Worm (Caenorhabditis elegans) whole organism, L3 larva: ENCODE measurements around the gene ZC239.20.
"Not testable (repeated sequence)": the region's sequence is repeated elsewhere in the genome, so short reads cannot be mapped to it uniquely, and the experiment has no call there.

ENCODE experiments used
- R02D3.7 ChIP-seq: fragments of 150-350 bp; optimal IDR thresholded peaks from 2 replicates; lab custom pipeline; 2014; ENCODE audit warnings: missing biosample characterization, missing genetic modification characterization
- ZK546.5 ChIP-seq: sonication (generic microtip); optimal IDR thresholded peaks from 2 replicates; lab custom pipeline; 2017; ENCODE audit warnings: missing biosample characterization, missing genetic modification characterization
- aly-2 ChIP-seq: fragments of 150-350 bp; optimal IDR thresholded peaks from 2 replicates; lab custom pipeline; 2014; ENCODE audit warnings: missing biosample characterization, missing genetic modification characterization
- ama-1 ChIP-seq: fragments of 150-350 bp; optimal IDR thresholded peaks from 2 replicates; lab custom pipeline; 2018
- ceh-16 ChIP-seq: sonication (generic microtip); optimal IDR thresholded peaks from 2 replicates; lab custom pipeline; 2017; ENCODE audit warnings: missing biosample characterization, missing genetic modification characterization
- ceh-28 ChIP-seq: fragments of 150-350 bp; optimal IDR thresholded peaks from 2 replicates; lab custom pipeline; 2014; ENCODE audit warnings: missing biosample characterization, missing genetic modification reagents, missing genetic modification characterization
- ceh-82 ChIP-seq: fragments of 150-350 bp; optimal IDR thresholded peaks from 2 replicates; lab custom pipeline; 2014; ENCODE audit warnings: missing biosample characterization, missing genetic modification characterization
- ceh-9 ChIP-seq: sonication (generic microtip); optimal IDR thresholded peaks from 2 replicates; lab custom pipeline; 2018; ENCODE audit warnings: missing biosample characterization, missing genetic modification characterization
- daf-12 ChIP-seq: fragments of 150-350 bp; optimal IDR thresholded peaks from 2 replicates; lab custom pipeline; 2014; ENCODE audit warnings: missing biosample characterization, missing genetic modification reagents, missing genetic modification characterization
- egl-27 ChIP-seq: sonication (generic microtip); optimal IDR thresholded peaks from 4 replicates; lab custom pipeline; 2017; ENCODE audit warnings: missing biosample characterization, missing genetic modification reagents, missing genetic modification characterization
- egl-5 ChIP-seq: fragments of 150-350 bp; optimal IDR thresholded peaks from 2 replicates; lab custom pipeline; 2017; ENCODE audit warnings: missing biosample characterization, missing genetic modification reagents, missing genetic modification characterization, inconsistent platforms
- elt-1 ChIP-seq: fragments of 150-350 bp; optimal IDR thresholded peaks from 2 replicates; lab custom pipeline; 2014; ENCODE audit warnings: missing biosample characterization, missing genetic modification characterization
- elt-2 ChIP-seq: sonication (generic microtip); optimal IDR thresholded peaks from 2 replicates; lab custom pipeline; 2016; ENCODE audit warnings: missing genetic modification reagents, mild to moderate bottlenecking, missing genetic modification characterization, missing compliant biosample characterization
- eor-1 ChIP-seq, 2 experiments: fragments of 150-350 bp; optimal IDR thresholded peaks; 2 replicates each; lab custom pipeline; 2014 to 2018; ENCODE audit warnings: missing biosample characterization in 2 of 2, missing genetic modification characterization in 2 of 2
- fkh-2 ChIP-seq: fragments of 150-350 bp; optimal IDR thresholded peaks from 2 replicates; lab custom pipeline; 2014; ENCODE audit warnings: missing biosample characterization, missing genetic modification reagents, missing genetic modification characterization
- fos-1 ChIP-seq: fragments of 150-350 bp; optimal IDR thresholded peaks from 2 replicates; lab custom pipeline; 2014; ENCODE audit warnings: missing biosample characterization, missing genetic modification characterization
- jun-1 ChIP-seq: fragments of 150-350 bp; optimal IDR thresholded peaks from 2 replicates; lab custom pipeline; 2014; ENCODE audit warnings: missing biosample characterization, missing genetic modification reagents, missing genetic modification characterization
- lin-15B ChIP-seq: fragments of 150-350 bp; optimal IDR thresholded peaks from 2 replicates; lab custom pipeline; 2014; ENCODE audit warnings: missing biosample characterization, missing genetic modification characterization
- lin-39 ChIP-seq: fragments of 150-350 bp; optimal IDR thresholded peaks from 2 replicates; lab custom pipeline; 2018; ENCODE audit warnings: missing biosample characterization, missing genetic modification reagents, missing genetic modification characterization
- mdl-1 ChIP-seq: fragments of 150-350 bp; optimal IDR thresholded peaks from 2 replicates; lab custom pipeline; 2014; ENCODE audit warnings: missing biosample characterization, missing genetic modification characterization
- mml-1 ChIP-seq: fragments of 150-350 bp; sonication (generic microtip); optimal IDR thresholded peaks from 3 replicates; lab custom pipeline; 2014; ENCODE audit warnings: missing biosample characterization, missing genetic modification characterization
- nfya-1 ChIP-seq: sonication (generic microtip); optimal IDR thresholded peaks from 2 replicates; lab custom pipeline; 2017; ENCODE audit warnings: missing genetic modification characterization, mild to moderate bottlenecking, missing compliant biosample characterization, antibody characterized with exemption, moderate library complexity; ENCODE audit not compliant: insufficient read depth
- nhr-11 ChIP-seq: fragments of 150-350 bp; optimal IDR thresholded peaks from 2 replicates; lab custom pipeline; 2014; ENCODE audit warnings: missing biosample characterization, missing genetic modification characterization
- nhr-12 ChIP-seq: fragments of 150-350 bp; optimal IDR thresholded peaks from 2 replicates; lab custom pipeline; 2014; ENCODE audit warnings: missing biosample characterization, missing genetic modification characterization
- nhr-237 ChIP-seq: fragments of 150-350 bp; optimal IDR thresholded peaks from 2 replicates; lab custom pipeline; 2014; ENCODE audit warnings: missing biosample characterization, missing genetic modification characterization
- nhr-25 ChIP-seq: sonication (generic microtip); optimal IDR thresholded peaks from 2 replicates; lab custom pipeline; 2017; ENCODE audit warnings: missing biosample characterization, missing genetic modification characterization
- nhr-28 ChIP-seq: fragments of 150-350 bp; optimal IDR thresholded peaks from 2 replicates; lab custom pipeline; 2014; ENCODE audit warnings: missing biosample characterization, missing genetic modification characterization
- nhr-67 ChIP-seq: fragments of 150-350 bp; optimal IDR thresholded peaks from 2 replicates; lab custom pipeline; 2014; ENCODE audit warnings: missing biosample characterization, missing genetic modification characterization
- nhr-76 ChIP-seq: fragments of 150-350 bp; sonication (generic microtip); optimal IDR thresholded peaks from 5 replicates; lab custom pipeline; 2014; ENCODE audit warnings: missing biosample characterization, missing genetic modification characterization
- pha-4 ChIP-seq: fragments of 150-350 bp; optimal IDR thresholded peaks from 2 replicates; lab custom pipeline; 2014; ENCODE audit warnings: missing biosample characterization, missing genetic modification reagents, missing genetic modification characterization
- pqm-1 ChIP-seq: fragments of 150-350 bp; optimal IDR thresholded peaks from 2 replicates; lab custom pipeline; 2017; ENCODE audit warnings: missing biosample characterization, missing genetic modification characterization, inconsistent platforms
- sea-2 ChIP-seq: fragments of 150-350 bp; sonication (generic microtip); optimal IDR thresholded peaks from 4 replicates; lab custom pipeline; 2014; ENCODE audit warnings: missing biosample characterization, missing genetic modification reagents, missing genetic modification characterization
- skn-1 ChIP-seq: fragments of 150-350 bp; optimal IDR thresholded peaks from 2 replicates; lab custom pipeline; 2014; ENCODE audit warnings: missing biosample characterization, missing genetic modification characterization
- snpc-4 ChIP-seq: fragments of 150-350 bp; optimal IDR thresholded peaks from 2 replicates; lab custom pipeline; 2014; ENCODE audit warnings: missing biosample characterization, missing genetic modification characterization
- unc-39 ChIP-seq: sonication (generic microtip); optimal IDR thresholded peaks from 4 replicates; lab custom pipeline; 2017; ENCODE audit warnings: missing biosample characterization, missing genetic modification characterization
- ztf-4 ChIP-seq: fragments of 150-350 bp; optimal IDR thresholded peaks from 2 replicates; lab custom pipeline; 2014; ENCODE audit warnings: missing biosample characterization, missing genetic modification characterization

Gene ZC239.20

ce11 chrII:3184858-3185257 lies 21.5 kb downstream of the ZC239.20 start, which contains the start of gene sri-78:
Gene sri-78 (plus strand): TSS chrII:3185158.
- not testable (repeated sequence) for TF ChIP-seq jun-1 (tag; lab: Kevin White, UChicago); egl-27; daf-12 (tag; lab: Kevin White, UChicago)

ce11 chrII:3183300-3183840 lies 23.0 kb downstream of the ZC239.20 start, which contains the start of the genes Y27F2A.6 and Y27F2A.8:
Gene Y27F2A.6 (minus strand): TSS chrII:3183400.
Gene Y27F2A.8 (plus strand): TSS chrII:3183790.
- not testable (repeated sequence) for TF ChIP-seq nhr-28, lin-15B, nhr-237 (tag; lab: Kevin White, UChicago)

ce11 chrII:3177663-3178062 lies 28.7 kb downstream of the ZC239.20 start, which contains the start of gene sri-40:
Gene sri-40 (plus strand): TSS chrII:3177963.
- not testable (repeated sequence) for TF ChIP-seq jun-1 (tag; lab: Kevin White, UChicago); nfya-1; sea-2 (GFP tag; lab: Kevin White, UChicago)

ce11 chrII:3172176-3172575 lies 34.1 kb downstream of the ZC239.20 start, which contains the start of gene Y27F2A.10:
Gene Y27F2A.10 (minus strand): TSS chrII:3172276.
- no peak for TF ChIP-seq unc-39 (tag; lab: Kevin White, UChicago)
- no peak for TF ChIP-seq snpc-4 (tag; lab: Kevin White, UChicago)
- TF ChIP-seq nhr-237 (tag; lab: Kevin White, UChicago): no peak
- TF ChIP-seq skn-1 (tag; lab: Kevin White, UChicago): no peak
- no peak for TF ChIP-seq eor-1 (tag; optimal IDR thresholded peaks at IDR 0.05; lab: Kevin White, UChicago)
- TF ChIP-seq R02D3.7: no peak
- no peak for TF ChIP-seq pqm-1 (tag; lab: Kevin White, UChicago)
- TF ChIP-seq nfya-1: no peak
- TF ChIP-seq lin-39 (tag; lab: Kevin White, UChicago): no peak
- TF ChIP-seq elt-2: no peak
- no peak for TF ChIP-seq nhr-67
- TF ChIP-seq nhr-11 (tag; lab: Kevin White, UChicago): no peak
- TF ChIP-seq fos-1 (tag; lab: Kevin White, UChicago): no peak

ce11 chrII:3170089-3170488 lies 36.2 kb downstream of the ZC239.20 start, which contains the start of gene fbxc-55:
Gene fbxc-55 (minus strand): TSS chrII:3170189.
- no peak for TF ChIP-seq ceh-28 (tag; lab: Kevin White, UChicago)

ce11 chrII:3158985-3159384 lies 47.3 kb downstream of the ZC239.20 start, which contains the start of gene sri-34:
Gene sri-34 (minus strand): TSS chrII:3159085.
- TF ChIP-seq skn-1 (tag; lab: Kevin White, UChicago) (no peak), lin-39 (tag; lab: Kevin White, UChicago) (no peak), ceh-16 (tag; lab: Kevin White, UChicago) (no peak), nhr-67 (no peak), pha-4 (tag; lab: Kevin White, UChicago) (no peak), eor-1 (tag; optimal IDR thresholded peaks at IDR 0.05; lab: Kevin White, UChicago) (no peak), ceh-82 (no peak), mml-1 (no peak), ceh-9 (tag; lab: Kevin White, UChicago) (no peak), nhr-12 (tag; lab: Kevin White, UChicago) (no peak), egl-27 (no peak), ceh-28 (tag; lab: Kevin White, UChicago) (no peak), fkh-2 (tag; lab: Kevin White, UChicago) (no peak), pqm-1 (tag; lab: Kevin White, UChicago) (no peak), mdl-1 (no peak)

ce11 chrII:3156749-3157148 lies 49.6 kb downstream of the ZC239.20 start, which contains the start of gene sri-33:
Gene sri-33 (minus strand): TSS chrII:3156849.
- TF ChIP-seq ama-1 (no peak), aly-2 (tag; lab: Kevin White, UChicago) (no peak), nhr-76 (no peak), ztf-4 (no peak), nhr-237 (tag; lab: Kevin White, UChicago) (no peak), skn-1 (tag; lab: Kevin White, UChicago) (no peak), egl-5 (tag; lab: Kevin White, UChicago) (no peak), elt-1 (tag; lab: Kevin White, UChicago) (no peak), nhr-25 (tag; lab: Kevin White, UChicago) (no peak), ceh-28 (tag; lab: Kevin White, UChicago) (no peak), nhr-28 (tag; lab: Kevin White, UChicago) (no peak), nhr-11 (tag; lab: Kevin White, UChicago) (no peak), nhr-12 (tag; lab: Kevin White, UChicago) (no peak), ceh-16 (tag; lab: Kevin White, UChicago) (no peak), nhr-67 (no peak), R02D3.7 (no peak), ZK546.5 (tag; lab: Kevin White, UChicago) (no peak), jun-1 (tag; lab: Kevin White, UChicago) (no peak), snpc-4 (tag; lab: Kevin White, UChicago) (no peak), fkh-2 (tag; lab: Kevin White, UChicago) (no peak)
